Fruit fly (Drosophila melanogaster): ENCODE results near the gene CG42354.

The CG42354 gene

dm6 chrX:16104738-16105426 is at the start of gene CG42354, which contains the start of gene CG42353 (continued):
- TF ChIP-seq CG11294 (GFP tag; IDR thresholded peaks at IDR 0.05) = peak; percentile 89
- peak; percentile 97 for TF ChIP-seq CG8119 (GFP tag; IDR thresholded peaks at IDR 0.05)
- TF ChIP-seq CG4318 (GFP tag; optimal IDR thresholded peaks at IDR 0.05) = peak; percentile 94
- peak; percentile 95 for TF ChIP-seq CG34406 (GFP tag; optimal IDR thresholded peaks at IDR 0.05)
- TF ChIP-seq pdm3 (GFP tag; optimal IDR thresholded peaks at IDR 0.05) = peak; percentile 98
- peak; percentile 70 for TF ChIP-seq fd85E (GFP tag; optimal IDR thresholded peaks at IDR 0.05)
- TF ChIP-seq cyc (GFP tag; optimal IDR thresholded peaks at IDR 0.05) = peak; percentile 96
- TF ChIP-seq Smox (GFP tag; optimal IDR thresholded peaks at IDR 0.05) = peak; percentile 96
- TF ChIP-seq acj6 (GFP tag; optimal IDR thresholded peaks at IDR 0.05) = peak; percentile 97
- peak; percentile 91 for TF ChIP-seq CG11902 (GFP tag; optimal IDR thresholded peaks at IDR 0.05)

DNA sequence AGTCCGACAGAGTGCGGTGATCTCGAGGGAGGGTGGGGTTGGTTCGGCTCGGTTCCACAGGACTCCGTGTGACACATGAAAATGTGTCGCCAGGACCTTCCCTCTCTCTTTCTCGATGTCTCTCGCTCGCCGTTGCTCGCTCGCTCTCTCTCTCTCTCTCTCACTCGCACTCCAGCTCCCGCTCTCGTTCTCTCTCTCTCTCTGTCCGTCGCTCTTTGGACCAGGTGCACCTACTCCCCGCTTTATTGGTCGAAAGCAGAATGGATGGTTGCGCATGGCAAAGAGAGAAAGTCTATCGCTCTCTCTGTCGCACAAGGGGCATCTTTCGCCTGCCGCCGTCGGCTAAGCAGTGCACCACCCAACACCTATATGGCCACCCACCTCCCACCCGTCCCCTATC is 45.8 kb upstream of the CG42354 start:
- 0 out of 3 replicates have a peak, but pooled peaks have one; percentile 22 for TF ChIP-seq eg (GFP tag; IDR thresholded peaks at IDR 0.05)
- no peak for TF ChIP-seq spab (GFP tag; optimal IDR thresholded peaks at IDR 0.05)
- no peak for TF ChIP-seq CG11902 (GFP tag; optimal IDR thresholded peaks at IDR 0.05)
- peak in 1 of 2 experiments; percentile 12 for TF ChIP-seq ss (GFP tag; optimal IDR thresholded peaks at IDR 0.05)

- TF ChIP-seq Sox14 (GFP tag; optimal IDR thresholded peaks at IDR 0.05) = peak; percentile 43
- TF ChIP-seq Hr39 (GFP tag; optimal IDR thresholded peaks at IDR 0.05) = no peak
- peak; percentile 47 for TF ChIP-seq svp (GFP tag)
- TF ChIP-seq CG11902 (GFP tag; optimal IDR thresholded peaks at IDR 0.05) = no peak
- no peak for TF ChIP-seq CG6854 (GFP tag; optimal IDR thresholded peaks at IDR 0.05)
- no peak for TF ChIP-seq Sox15 (GFP tag; optimal IDR thresholded peaks at IDR 0.05)
- TF ChIP-seq dsx (GFP tag; optimal IDR thresholded peaks at IDR 0.05; ENCODE audit: poor library complexity, severe bottlenecking) = peak; percentile 44
- peak; percentile 75 for TF ChIP-seq fkh (GFP tag; optimal IDR thresholded peaks at IDR 0.05)
- TF ChIP-seq Blimp-1 (GFP tag; optimal IDR thresholded peaks at IDR 0.05) = no peak
- 0 out of 3 replicates have a peak, but pooled peaks have one; percentile 30 for TF ChIP-seq CG8119 (GFP tag; IDR thresholded peaks at IDR 0.05)
- TF ChIP-seq vri (GFP tag; optimal IDR thresholded peaks at IDR 0.05) = no peak
- peak; percentile 35 for TF ChIP-seq Eip78C (GFP tag)
- TF ChIP-seq CG9139 (GFP tag; optimal IDR thresholded peaks at IDR 0.05) = no peak
- TF ChIP-seq CG7368 (GFP tag; optimal IDR thresholded peaks at IDR 0.05) = no peak
- no peak for TF ChIP-seq lz (GFP tag; optimal IDR thresholded peaks at IDR 0.05)
- TF ChIP-seq CG15336 (GFP tag; IDR thresholded peaks at IDR 0.05) = peak; percentile 35; the same call in 1 of the 2 replicates
- TF ChIP-seq salr (GFP tag; optimal IDR thresholded peaks at IDR 0.05) = no peak
- TF ChIP-seq Lpt (GFP tag; optimal IDR thresholded peaks at IDR 0.05) = peak; percentile 11
- TF ChIP-seq Sox102F (GFP tag; optimal IDR thresholded peaks at IDR 0.05) = no peak
- no peak for TF ChIP-seq Smox (GFP tag; optimal IDR thresholded peaks at IDR 0.05)
- TF ChIP-seq CG6163 (GFP tag; IDR thresholded peaks at IDR 0.05) = peak; percentile 73
- peak; percentile 12 for TF ChIP-seq dac (GFP tag; optimal IDR thresholded peaks at IDR 0.05)
- TF ChIP-seq ss (GFP tag; optimal IDR thresholded peaks at IDR 0.05) = peak in 1 of 2 experiments; percentile 0
- peak; percentile 59; the same call in 1 of the 3 replicates for TF ChIP-seq eg (GFP tag; IDR thresholded peaks at IDR 0.05)
- TF ChIP-seq acj6 (GFP tag; optimal IDR thresholded peaks at IDR 0.05) = no peak
- 0 out of 2 replicates have a peak, but pooled peaks have one; percentile 11 for TF ChIP-seq Gug (GFP tag; IDR thresholded peaks at IDR 0.05)
- no peak for TF ChIP-seq achi (GFP tag; optimal IDR thresholded peaks at IDR 0.05)
Observed at dm6 chrX:16148974-16149373, 44.2 kb upstream of the CG42354 start, which contains the start of gene disco-r. disco-r (minus strand) TSS chrX:16148977.

DNA sequence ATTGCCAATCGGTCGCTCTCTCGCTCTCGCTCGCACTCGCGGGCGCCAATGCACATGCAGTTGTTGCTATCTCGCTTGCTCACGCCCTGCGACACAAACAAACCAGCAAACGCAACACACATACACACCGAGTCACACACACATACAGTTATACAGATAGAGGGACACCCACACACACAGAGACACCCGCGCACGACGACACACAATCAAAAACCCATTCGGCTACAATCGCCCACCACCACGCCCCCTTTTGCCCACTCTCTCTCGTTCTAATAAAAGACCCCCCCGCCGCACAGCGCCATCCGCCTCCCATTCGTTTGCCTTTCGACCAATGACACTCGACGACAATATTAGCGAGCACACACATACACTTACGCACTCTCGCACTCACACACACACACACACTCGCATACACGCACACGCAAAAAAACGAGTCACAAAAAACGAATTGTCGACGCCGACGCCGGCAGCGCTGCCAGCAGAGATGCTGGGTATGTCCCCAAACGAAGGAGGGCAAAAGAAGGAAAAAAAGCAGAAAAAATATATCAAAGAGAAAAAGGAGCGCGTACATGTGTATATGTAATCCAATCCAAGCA is 43.0 kb upstream of the CG42354 start:
- TF ChIP-seq CG9139 (GFP tag; optimal IDR thresholded peaks at IDR 0.05) = no peak
- TF ChIP-seq Lpt (GFP tag; optimal IDR thresholded peaks at IDR 0.05) = no peak
- TF ChIP-seq CG8119 (GFP tag; IDR thresholded peaks at IDR 0.05) = peak; percentile 18; the same call in 1 of the 3 replicates
- TF ChIP-seq Sox102F (GFP tag; optimal IDR thresholded peaks at IDR 0.05) = no peak
- TF ChIP-seq OdsH (GFP tag; optimal IDR thresholded peaks at IDR 0.05) = no peak
- no peak for TF ChIP-seq CG6854 (GFP tag; optimal IDR thresholded peaks at IDR 0.05)
- TF ChIP-seq CG4318 (GFP tag; optimal IDR thresholded peaks at IDR 0.05) = no peak
- peak; percentile 15 for TF ChIP-seq Eip78C (GFP tag)
- TF ChIP-seq Ets21C (GFP tag; optimal IDR thresholded peaks at IDR 0.05) = no peak
- TF ChIP-seq Hr39 (GFP tag; optimal IDR thresholded peaks at IDR 0.05) = no peak
- no peak for TF ChIP-seq CG3032 (tag; optimal IDR thresholded peaks at IDR 0.05)
- TF ChIP-seq eg (GFP tag; IDR thresholded peaks at IDR 0.05) = peak; percentile 41; the same call in 1 of the 3 replicates
- no peak for TF ChIP-seq CG11294 (GFP tag; IDR thresholded peaks at IDR 0.05)
- TF ChIP-seq Ets96B (tag; optimal IDR thresholded peaks at IDR 0.05) = no peak
- TF ChIP-seq CG3919 (GFP tag; optimal IDR thresholded peaks at IDR 0.05) = peak; percentile 6
- no peak for TF ChIP-seq Sox15 (GFP tag; optimal IDR thresholded peaks at IDR 0.05)
- TF ChIP-seq CG6808 (GFP tag; optimal IDR thresholded peaks at IDR 0.05) = peak; percentile 2
- TF ChIP-seq CG8319 (GFP tag; optimal IDR thresholded peaks at IDR 0.05) = no peak
- peak; percentile 69 for TF ChIP-seq svp (GFP tag)
- no peak for TF ChIP-seq CG10669 (GFP tag; optimal IDR thresholded peaks at IDR 0.05)
- peak; percentile 0 to 58 for TF ChIP-seq ss (GFP tag; optimal IDR thresholded peaks at IDR 0.05)

All from whole organism, prepupa.